Fruit fly (Drosophila melanogaster): ENCODE data around the gene CG10466.

CG10466 gene

dm6 chr2L:19795320-19796110 lies 3.6 kb downstream of the CG10466 start:
- TF ChIP-seq Ets98B (GFP tag; IDR thresholded peaks at IDR 0.05) = no peak; the same call in 1 of the 2 replicates
- no peak for TF ChIP-seq CG12605 (GFP tag; IDR thresholded peaks at IDR 0.05)
- TF ChIP-seq rn (GFP tag; IDR thresholded peaks at IDR 0.05) = no peak
- peak; percentile 26; the same call in 1 of the 3 replicates for TF ChIP-seq CG4496 (GFP tag; IDR thresholded peaks at IDR 0.05)
- peak; percentile 29 for TF ChIP-seq CG14655 (GFP tag; optimal IDR thresholded peaks at IDR 0.05)
- peak; percentile 15 for TF ChIP-seq CG15710 (tag; optimal IDR thresholded peaks at IDR 0.05)
- TF ChIP-seq fd96Ca (GFP tag; IDR thresholded peaks at IDR 0.05) = peak; percentile 58
- no peak for TF ChIP-seq gl (tag; optimal IDR thresholded peaks at IDR 0.05)
- peak; percentile 40 for TF ChIP-seq D1 (tag; optimal IDR thresholded peaks at IDR 0.05)
- TF ChIP-seq Pif1B (GFP tag; optimal IDR thresholded peaks at IDR 0.05) = peak; percentile 16
- no peak for TF ChIP-seq CG13204 (GFP tag; optimal IDR thresholded peaks at IDR 0.05)
- TF ChIP-seq CG34367 (tag; optimal IDR thresholded peaks at IDR 0.05) = no peak
- no peak for TF ChIP-seq CG17806 (tag; optimal IDR thresholded peaks at IDR 0.05)
- no peak for TF ChIP-seq CG10348 (GFP tag; IDR thresholded peaks at IDR 0.05)
- TF ChIP-seq Pif1A (GFP tag; optimal IDR thresholded peaks at IDR 0.05) = peak; percentile 13
- TF ChIP-seq EcR (GFP tag; optimal IDR thresholded peaks at IDR 0.05) = peak; percentile 98
- no peak for TF ChIP-seq CG9948 (tag; optimal IDR thresholded peaks at IDR 0.05)
- TF ChIP-seq CG32121 (GFP tag; IDR thresholded peaks at IDR 0.05) = no peak
- peak; percentile 27 for TF ChIP-seq CG8159 (tag; optimal IDR thresholded peaks at IDR 0.05)
- TF ChIP-seq Snoo (tag; optimal IDR thresholded peaks at IDR 0.05) = peak; percentile 17
- no peak for TF ChIP-seq CG8301 (tag; optimal IDR thresholded peaks at IDR 0.05)

dm6 chr2L:19796111-19796451 lies 4.2 kb downstream of the CG10466 start, which contains the start of gene sick:
Gene sick (plus strand): TSS chr2L:19796365.
- no peak for TF ChIP-seq Snoo (tag; optimal IDR thresholded peaks at IDR 0.05)
- no peak for TF ChIP-seq CG34367 (tag; optimal IDR thresholded peaks at IDR 0.05)
- no peak for TF ChIP-seq gl (tag; optimal IDR thresholded peaks at IDR 0.05)
- TF ChIP-seq fd96Ca (GFP tag; IDR thresholded peaks at IDR 0.05) = no peak
- TF ChIP-seq rn (GFP tag; IDR thresholded peaks at IDR 0.05) = no peak
- TF ChIP-seq Pif1A (GFP tag; optimal IDR thresholded peaks at IDR 0.05) = no peak
- no peak for TF ChIP-seq CG8159 (tag; optimal IDR thresholded peaks at IDR 0.05)
- TF ChIP-seq CG10348 (GFP tag; IDR thresholded peaks at IDR 0.05) = no peak
- no peak for TF ChIP-seq CG14655 (GFP tag; optimal IDR thresholded peaks at IDR 0.05)
- TF ChIP-seq CG17806 (tag; optimal IDR thresholded peaks at IDR 0.05) = no peak
- TF ChIP-seq CG4496 (GFP tag; IDR thresholded peaks at IDR 0.05) = no peak
- no peak for TF ChIP-seq EcR (GFP tag; optimal IDR thresholded peaks at IDR 0.05)
- TF ChIP-seq CG8301 (tag; optimal IDR thresholded peaks at IDR 0.05) = no peak
- TF ChIP-seq CG32121 (GFP tag; IDR thresholded peaks at IDR 0.05) = no peak
- no peak for TF ChIP-seq Ets98B (GFP tag; IDR thresholded peaks at IDR 0.05)
- no peak for TF ChIP-seq Pif1B (GFP tag; optimal IDR thresholded peaks at IDR 0.05)
- no peak for TF ChIP-seq D1 (tag; optimal IDR thresholded peaks at IDR 0.05)
- no peak for TF ChIP-seq CG9948 (tag; optimal IDR thresholded peaks at IDR 0.05)

- TF ChIP-seq Ets98B (GFP tag; IDR thresholded peaks at IDR 0.05) = no peak
- TF ChIP-seq CG8301 (tag; optimal IDR thresholded peaks at IDR 0.05) = no peak
- TF ChIP-seq CG4496 (GFP tag; IDR thresholded peaks at IDR 0.05) = no peak
- TF ChIP-seq CG12605 (GFP tag; IDR thresholded peaks at IDR 0.05) = no peak
- no peak for TF ChIP-seq Pif1B (GFP tag; optimal IDR thresholded peaks at IDR 0.05)
- peak; percentile 20 for TF ChIP-seq CG9948 (tag; optimal IDR thresholded peaks at IDR 0.05)
- TF ChIP-seq CG10348 (GFP tag; IDR thresholded peaks at IDR 0.05) = no peak
- TF ChIP-seq CG17806 (tag; optimal IDR thresholded peaks at IDR 0.05) = peak; percentile 30
- TF ChIP-seq CG8159 (tag; optimal IDR thresholded peaks at IDR 0.05) = peak; percentile 56
- TF ChIP-seq CG14655 (GFP tag; optimal IDR thresholded peaks at IDR 0.05) = no peak
- TF ChIP-seq rn (GFP tag; IDR thresholded peaks at IDR 0.05) = no peak
- peak; percentile 45 for TF ChIP-seq CG15710 (tag; optimal IDR thresholded peaks at IDR 0.05)
- TF ChIP-seq D1 (tag; optimal IDR thresholded peaks at IDR 0.05) = no peak
- no peak for TF ChIP-seq CG32121 (GFP tag; IDR thresholded peaks at IDR 0.05)
These were observed 8.0 kb downstream of the CG10466 start for dm6 chr2L:19799940-19800339.

DNA sequence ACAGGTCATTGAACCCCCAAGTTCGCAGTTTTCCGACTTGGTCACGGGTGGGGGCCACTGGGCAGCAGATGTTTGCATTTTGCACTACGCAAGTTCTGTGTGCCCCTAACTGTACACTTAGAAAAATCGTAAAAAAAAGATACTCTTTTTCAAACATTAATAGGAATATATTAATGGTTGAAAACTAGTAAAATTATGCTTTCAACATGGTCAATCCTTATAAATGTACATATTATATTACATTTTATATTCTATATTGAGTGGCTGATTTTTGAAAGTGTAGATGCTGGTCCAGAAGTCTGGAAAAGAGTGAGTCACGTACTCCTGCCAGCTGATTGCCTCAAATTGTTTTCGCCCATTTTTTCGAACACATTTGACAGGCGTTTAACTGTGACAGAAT lies 8.8 kb downstream of the CG10466 start:
- TF ChIP-seq CG8159 (tag; optimal IDR thresholded peaks at IDR 0.05) (peak; percentile 1), CG9948 (tag; optimal IDR thresholded peaks at IDR 0.05) (no peak)

DNA sequence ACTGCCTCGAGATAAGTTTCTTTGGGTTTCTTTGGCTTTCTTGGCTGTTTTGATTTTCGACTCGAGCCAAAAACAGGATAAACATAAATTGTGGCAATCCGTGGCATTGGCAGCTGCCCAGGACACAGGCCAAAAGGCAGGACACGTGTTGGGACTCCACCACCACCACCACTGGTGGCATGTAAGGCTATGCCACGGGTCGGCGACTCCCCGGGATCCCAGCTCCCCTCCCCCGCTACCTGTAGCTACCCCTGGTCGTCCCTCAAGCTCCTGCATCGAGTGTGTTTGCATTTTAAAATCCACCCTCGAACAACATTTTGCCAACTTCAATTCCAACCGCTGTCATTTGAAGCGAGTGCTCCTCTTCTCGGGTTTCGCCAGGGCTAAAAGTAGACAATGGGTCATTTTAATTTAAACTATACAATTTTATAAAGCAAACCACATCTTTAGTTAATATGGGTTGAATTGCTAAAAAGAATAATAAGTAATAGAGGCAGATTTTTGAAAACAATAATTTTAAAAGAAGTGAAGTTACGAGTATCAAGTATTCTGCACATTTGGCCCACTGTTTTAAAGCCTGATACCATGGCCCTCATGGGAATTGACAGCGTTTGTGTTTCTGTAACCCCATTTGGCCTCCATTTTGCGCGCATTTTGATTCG lies 10.2 kb downstream of the CG10466 start:
- TF ChIP-seq CG15710 (tag; optimal IDR thresholded peaks at IDR 0.05) = peak; percentile 19
- TF ChIP-seq CG17806 (tag; optimal IDR thresholded peaks at IDR 0.05) = no peak
- no peak for TF ChIP-seq Pif1A (GFP tag; optimal IDR thresholded peaks at IDR 0.05)
- TF ChIP-seq fd96Ca (GFP tag; IDR thresholded peaks at IDR 0.05) = no peak
- TF ChIP-seq CG32121 (GFP tag; IDR thresholded peaks at IDR 0.05) = no peak
- no peak for TF ChIP-seq D1 (tag; optimal IDR thresholded peaks at IDR 0.05)
- TF ChIP-seq gl (tag; optimal IDR thresholded peaks at IDR 0.05) = no peak
- no peak for TF ChIP-seq rn (GFP tag; IDR thresholded peaks at IDR 0.05)
- TF ChIP-seq CG8159 (tag; optimal IDR thresholded peaks at IDR 0.05) = peak; percentile 23
- TF ChIP-seq CG9948 (tag; optimal IDR thresholded peaks at IDR 0.05) = no peak
- no peak for TF ChIP-seq Pif1B (GFP tag; optimal IDR thresholded peaks at IDR 0.05)
- no peak for TF ChIP-seq CG4496 (GFP tag; IDR thresholded peaks at IDR 0.05)
- no peak for TF ChIP-seq CG10348 (GFP tag; IDR thresholded peaks at IDR 0.05)

All from whole organism, pupa.